Worm (Caenorhabditis elegans): ENCODE measurements around the gene zzz-1.

DNA sequence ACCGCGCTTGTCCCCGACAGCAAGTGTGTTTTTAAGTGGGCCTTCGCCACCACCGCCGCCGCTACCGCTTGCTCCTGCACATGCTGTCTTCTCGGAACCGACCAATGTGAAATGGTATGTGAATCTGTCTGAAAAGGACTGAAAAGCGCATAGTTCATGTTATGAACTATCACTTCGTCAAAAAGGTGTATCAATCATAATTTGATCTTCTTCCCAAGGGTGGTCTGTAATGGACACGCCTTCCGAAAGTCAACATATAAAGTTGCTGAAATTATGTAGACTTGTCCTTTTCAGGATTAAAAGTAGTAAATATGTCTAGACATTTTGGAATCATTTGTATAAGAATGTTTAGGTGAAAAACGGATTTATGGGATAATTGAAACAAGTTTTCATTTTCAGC, 33.2 kb upstream of the zzz-1 start, which contains the start of gene zip-9:
- TF ChIP-seq fkh-4 (tag; optimal IDR thresholded peaks at IDR 0.05; ENCODE audit: borderline replicate concordance) (no peak), lsy-2 (tag; optimal IDR thresholded peaks at IDR 0.05) (no peak), elt-2 (tag; optimal IDR thresholded peaks at IDR 0.05) (no peak)

All from whole organism, L1 larva.